Worm (Caenorhabditis elegans) whole organism, L2 larva: ENCODE data around the gene mvb-12.
A peak's percentile ranks its signal among the peaks of the same experiment; 100 is the strongest.

Source experiments
- ZK546.5 ChIP-seq: sonication (generic microtip); optimal IDR thresholded peaks from 2 replicates; lab custom pipeline; 2017; ENCODE audit warnings: missing biosample characterization, missing genetic modification characterization
- aly-2 ChIP-seq: fragments of 150-350 bp; optimal IDR thresholded peaks from 2 replicates; lab custom pipeline; 2014; ENCODE audit warnings: missing biosample characterization, missing genetic modification characterization
- dmd-4 ChIP-seq: sonication (generic microtip); optimal IDR thresholded peaks from 2 replicates; lab custom pipeline; 2017; ENCODE audit warnings: missing biosample characterization, missing genetic modification characterization
- lin-39 ChIP-seq: fragments of 150-350 bp; optimal IDR thresholded peaks from 2 replicates; lab custom pipeline; 2014; ENCODE audit warnings: missing biosample characterization, missing genetic modification reagents, missing genetic modification characterization
- nhr-11 ChIP-seq: fragments of 150-350 bp; optimal IDR thresholded peaks from 2 replicates; lab custom pipeline; 2014; ENCODE audit warnings: missing biosample characterization, missing genetic modification characterization
- skn-1 ChIP-seq: sonication (generic microtip); optimal IDR thresholded peaks from 2 replicates; lab custom pipeline; 2017; ENCODE audit warnings: missing biosample characterization, missing genetic modification characterization

DNA sequence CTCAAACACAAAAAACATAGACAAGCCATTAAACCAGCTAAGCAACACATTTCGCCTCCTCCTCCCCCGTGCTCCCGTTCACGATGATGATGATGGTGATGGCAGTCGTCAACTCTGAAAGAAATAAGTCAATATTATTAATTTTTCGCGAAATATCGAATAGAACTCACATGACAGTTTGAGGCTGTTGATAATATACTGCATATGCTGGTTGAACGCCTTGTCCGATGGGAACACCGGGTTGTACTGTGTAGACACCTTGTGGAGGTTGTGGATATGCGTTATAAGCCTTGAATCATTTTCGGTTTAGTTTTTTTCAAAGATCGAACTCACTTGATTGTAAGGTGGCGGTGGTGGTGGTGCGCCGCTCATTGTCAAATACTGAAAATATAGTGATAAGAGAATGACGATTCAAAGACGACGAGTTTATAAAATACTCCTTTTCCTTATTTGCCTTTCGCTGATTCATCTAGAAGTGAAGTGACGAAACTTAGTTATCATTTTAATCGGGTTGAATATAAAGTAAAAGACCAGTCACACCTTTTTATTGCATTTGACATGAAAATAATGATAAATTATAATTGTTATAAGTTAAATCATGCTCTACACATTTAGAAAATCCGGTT lies 38.4 kb upstream of the mvb-12 start, which contains the start of gene C33H5.13:
- TF ChIP-seq aly-2, result no peak
- no peak for TF ChIP-seq ZK546.5
- TF ChIP-seq dmd-4 (tag; lab: Kevin White, UChicago), result no peak
- TF ChIP-seq nhr-11, result no peak
- no peak for TF ChIP-seq lin-39
- peak; percentile 35 for TF ChIP-seq skn-1 (tag; lab: Kevin White, UChicago)
